Worm (Caenorhabditis elegans) whole organism, early embryonic: ENCODE results near the gene srz-48.
"Not testable (repeated sequence)": the region's sequence is repeated elsewhere in the genome, so short reads cannot be mapped to it uniquely, and the experiment has no call there.

ENCODE experiments used
- B0310.2 ChIP-seq: sonication (generic microtip); optimal IDR thresholded peaks from 2 replicates; lab custom pipeline; 2016; ENCODE audit warnings: mild to moderate bottlenecking, missing genetic modification characterization, missing compliant biosample characterization
- F13C5.2 ChIP-seq: sonication (generic microtip); optimal IDR thresholded peaks from 2 replicates; lab custom pipeline; 2017; ENCODE audit warnings: mild to moderate bottlenecking, missing genetic modification characterization, inconsistent platforms, missing compliant biosample characterization
- aly-1 ChIP-seq: sonication (generic microtip); optimal IDR thresholded peaks from 2 replicates; lab custom pipeline; 2016; ENCODE audit warnings: missing genetic modification characterization, missing compliant biosample characterization
- ama-1 ChIP-seq: fragments of 150-350 bp; optimal IDR thresholded peaks from 2 replicates; lab custom pipeline; 2014
- ceh-13 ChIP-seq: fragments of 200-800 bp; sonication (Bioruptor generic); optimal IDR thresholded peaks from 2 replicates; lab custom pipeline; 2018; ENCODE audit warnings: mild to moderate bottlenecking, missing genetic modification characterization, missing compliant biosample characterization
- ceh-36 ChIP-seq: sonication (generic microtip); optimal IDR thresholded peaks from 2 replicates; lab custom pipeline; 2016; ENCODE audit warnings: missing genetic modification characterization, inconsistent platforms, missing compliant biosample characterization
- ets-7 ChIP-seq: sonication (generic microtip); optimal IDR thresholded peaks from 2 replicates; lab custom pipeline; 2016; ENCODE audit warnings: missing genotype, missing genetic modification characterization, missing compliant biosample characterization
- flt-1 ChIP-seq: fragments of 200-800 bp; sonication (Bioruptor generic); IDR thresholded peaks from 2 replicates; pipeline ENCODE4 v1.3.6; 2022; ENCODE audit warnings: missing genetic modification characterization, missing compliant biosample characterization
- hmbx-1 ChIP-seq: sonication (generic microtip); optimal IDR thresholded peaks from 2 replicates; lab custom pipeline; 2016; ENCODE audit warnings: mild to moderate bottlenecking, missing genetic modification characterization, missing compliant biosample characterization
- hmg-4 ChIP-seq: fragments of 200-800 bp; sonication (Bioruptor generic); optimal IDR thresholded peaks from 2 replicates; lab custom pipeline; 2018; ENCODE audit warnings: mild to moderate bottlenecking, missing genetic modification characterization, missing compliant biosample characterization
- hnd-1 ChIP-seq: sonication (generic microtip); optimal IDR thresholded peaks from 2 replicates; lab custom pipeline; 2016; ENCODE audit warnings: missing genetic modification characterization, missing compliant biosample characterization
- pes-1 ChIP-seq: fragments of 200-800 bp; sonication (Bioruptor generic); IDR thresholded peaks from 2 replicates; pipeline ENCODE4 v1.3.6; 2022; ENCODE audit warnings: missing genetic modification reagents, missing genetic modification characterization, missing compliant biosample characterization
- scrt-1 ChIP-seq: fragments of 200-800 bp; sonication (Bioruptor generic); IDR thresholded peaks from 2 replicates; pipeline ENCODE4 v1.3.6; 2022; ENCODE audit warnings: missing genetic modification characterization, missing compliant biosample characterization
- sea-1 ChIP-seq: fragments of 200-800 bp; sonication (Bioruptor generic); conservative IDR thresholded peaks from 2 replicates; pipeline ENCODE4 v1.3.6; 2022; ENCODE audit warnings: missing genetic modification characterization, missing compliant biosample characterization
- tbx-11 ChIP-seq: fragments of 200-800 bp; sonication (Bioruptor generic); IDR thresholded peaks from 2 replicates; pipeline ENCODE4 v1.3.6; 2022; ENCODE audit warnings: missing genetic modification characterization, missing compliant biosample characterization
- tbx-37 ChIP-seq: fragments of 200-800 bp; sonication (Bioruptor generic); conservative IDR thresholded peaks from 2 replicates; pipeline ENCODE4 v1.3.6; 2022; ENCODE audit warnings: missing genetic modification reagents, missing genetic modification characterization, missing compliant biosample characterization
- tra-4 ChIP-seq: sonication (generic microtip); optimal IDR thresholded peaks from 2 replicates; lab custom pipeline; 2017; ENCODE audit warnings: missing genetic modification characterization, missing compliant biosample characterization

Gene srz-48

DNA sequence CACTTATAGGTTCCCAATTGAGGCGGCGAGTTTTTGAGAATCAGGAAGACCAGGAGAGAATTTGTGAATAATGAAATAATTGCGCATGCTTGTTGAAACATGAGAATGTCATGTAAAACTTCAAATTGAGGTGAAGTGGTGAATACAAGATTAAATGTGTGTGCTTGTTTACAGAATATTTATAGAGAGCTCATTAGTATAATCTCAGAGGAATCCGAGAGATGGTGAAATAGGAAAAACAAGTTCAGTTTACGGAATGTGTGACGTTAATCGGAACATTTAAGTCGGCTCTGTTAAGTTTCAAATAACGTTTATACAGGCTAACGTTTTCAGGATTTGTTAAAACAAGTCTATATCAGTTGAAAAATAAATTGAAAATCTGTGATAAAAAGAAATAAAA is 1.9 kb downstream of the srz-48 start, which contains the start of gene str-200:
Gene str-200 (minus strand): TSS at position 101 of the 400 bp plus-strand sequence.
- no peak for TF ChIP-seq aly-1 (tag; lab: Kevin White, UChicago)
- TF ChIP-seq F13C5.2 = no peak
- no peak for TF ChIP-seq hmg-4 (GFP tag; lab: Kevin White, UChicago)
- no peak for TF ChIP-seq ama-1 (lab: Kevin White, UChicago)
- no peak for TF ChIP-seq scrt-1 (GFP tag; lab: Robert Waterston, UW)
- no peak for TF ChIP-seq ceh-13 (GFP tag; lab: Kevin White, UChicago)
- no peak for TF ChIP-seq flt-1 (GFP tag; lab: Robert Waterston, UW)
- TF ChIP-seq tbx-37 (GFP tag; lab: Robert Waterston, UW) = no peak
- no peak for TF ChIP-seq ets-7
- no peak for TF ChIP-seq tbx-11 (GFP tag; lab: Robert Waterston, UW)
- no peak for TF ChIP-seq hmbx-1 (tag; lab: Kevin White, UChicago)
- TF ChIP-seq B0310.2 = no peak
- TF ChIP-seq tra-4 (tag; lab: Kevin White, UChicago) = no peak
- TF ChIP-seq ceh-36 = no peak

DNA sequence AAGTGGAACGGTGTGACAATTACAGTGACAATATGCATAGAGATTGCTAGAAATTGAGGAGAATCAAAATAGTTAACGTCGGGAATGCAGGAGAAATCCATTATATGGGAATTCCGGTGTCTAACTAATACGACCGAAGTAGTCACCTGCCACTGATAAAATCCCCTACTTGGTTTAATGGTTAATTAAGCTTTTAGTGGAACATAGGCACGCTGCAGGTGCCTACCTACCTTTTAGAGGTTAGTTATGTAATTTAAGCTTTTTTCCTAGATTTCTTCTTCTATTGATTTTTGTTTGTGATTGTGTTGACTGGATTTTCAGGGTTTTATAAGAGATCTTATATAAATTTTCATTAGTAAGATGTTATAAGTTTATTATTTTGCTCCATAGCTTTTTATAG is 3.8 kb downstream of the srz-48 start, which contains the start of gene srh-203:
Gene srh-203 (minus strand): TSS at position 101 of the 400 bp plus-strand sequence.
- TF ChIP-seq aly-1 (tag; lab: Kevin White, UChicago); hmbx-1 (tag; lab: Kevin White, UChicago); B0310.2: not testable (repeated sequence)

DNA sequence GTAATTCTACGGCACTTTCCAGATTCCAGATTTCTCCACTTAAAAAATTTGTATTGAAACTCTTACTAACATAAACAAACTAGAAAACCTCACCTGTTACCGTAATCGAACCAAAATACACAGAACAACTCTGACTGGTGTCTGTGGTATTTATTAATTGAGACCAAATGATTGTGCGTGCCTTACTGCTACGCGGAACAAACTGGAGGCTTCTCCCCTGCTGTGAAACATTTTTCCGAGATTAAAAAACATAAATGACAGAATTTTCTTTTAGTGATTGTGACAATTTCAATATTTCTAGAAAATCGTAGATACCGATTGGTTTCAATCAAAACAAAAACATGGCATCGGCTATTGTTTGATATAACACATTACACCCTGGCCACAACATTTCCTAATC is 10.1 kb downstream of the srz-48 start:
- TF ChIP-seq tbx-37 (GFP tag; lab: Robert Waterston, UW) (no peak), ceh-36 (no peak), B0310.2 (no peak), aly-1 (tag; lab: Kevin White, UChicago) (no peak), scrt-1 (GFP tag; lab: Robert Waterston, UW) (no peak), tra-4 (tag; lab: Kevin White, UChicago) (no peak), hmbx-1 (tag; lab: Kevin White, UChicago) (no peak), tbx-11 (GFP tag; lab: Robert Waterston, UW) (no peak), hmg-4 (GFP tag; lab: Kevin White, UChicago) (no peak), ama-1 (lab: Kevin White, UChicago) (no peak), F13C5.2 (no peak), sea-1 (GFP tag; lab: Robert Waterston, UW) (no peak), hnd-1 (tag; lab: Kevin White, UChicago) (no peak), pes-1 (GFP tag; lab: Robert Waterston, UW) (no peak), ceh-13 (GFP tag; lab: Kevin White, UChicago) (no peak)

DNA sequence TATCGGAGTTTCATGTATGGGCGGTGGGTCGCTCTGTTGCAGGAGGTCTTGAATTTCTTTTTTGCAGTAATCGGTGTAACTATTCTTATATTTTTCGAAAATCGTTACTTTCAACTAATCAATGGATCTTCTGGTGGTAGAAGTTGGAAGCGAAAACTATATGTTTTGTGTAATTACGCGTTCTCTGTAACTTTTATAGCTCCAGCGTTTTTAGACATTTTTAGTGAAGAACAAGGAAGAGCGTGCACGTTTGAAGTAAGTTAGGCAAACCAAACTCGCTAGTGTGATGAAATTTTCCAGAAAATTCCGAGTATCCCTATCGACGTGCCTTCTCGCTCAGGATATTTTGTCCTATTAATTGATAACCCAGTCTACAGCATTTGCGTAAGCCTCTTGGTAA is 20.6 kb downstream of the srz-48 start, which contains the start of gene srh-154:
Gene srh-154 (plus strand): TSS at position 301 of the 400 bp plus-strand sequence.
- no peak for TF ChIP-seq F13C5.2
- no peak for TF ChIP-seq hnd-1 (tag; lab: Kevin White, UChicago)
- TF ChIP-seq hmg-4 (GFP tag; lab: Kevin White, UChicago) = no peak
- no peak for TF ChIP-seq scrt-1 (GFP tag; lab: Robert Waterston, UW)
- no peak for TF ChIP-seq ceh-36
- TF ChIP-seq flt-1 (GFP tag; lab: Robert Waterston, UW) = no peak
- no peak for TF ChIP-seq tbx-11 (GFP tag; lab: Robert Waterston, UW)
- TF ChIP-seq tra-4 (tag; lab: Kevin White, UChicago) = no peak
- no peak for TF ChIP-seq ama-1 (lab: Kevin White, UChicago)

DNA sequence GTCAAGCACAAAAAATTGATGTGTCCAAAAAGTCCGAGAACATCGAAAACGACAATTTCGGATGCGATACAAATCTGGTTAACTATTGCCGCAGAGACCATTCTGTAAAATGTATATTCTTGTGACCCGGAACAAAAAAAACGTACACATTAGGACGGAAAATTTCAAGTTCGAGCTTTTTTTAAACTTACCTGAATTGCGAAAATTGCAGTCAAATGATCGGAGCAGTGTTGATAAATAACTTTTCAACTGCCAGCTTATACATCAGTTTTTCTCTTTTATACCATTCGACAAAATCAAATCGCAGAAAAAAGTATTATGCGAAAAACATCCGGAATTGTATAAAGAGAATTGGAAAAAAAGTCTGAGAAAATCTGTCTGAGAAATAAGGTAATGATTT is 21.6 kb downstream of the srz-48 start, which contains the start of gene srsx-2:
Gene srsx-2 (minus strand): TSS at position 101 of the 400 bp plus-strand sequence.
- TF ChIP-seq tra-4 (tag; lab: Kevin White, UChicago) (no peak), ama-1 (lab: Kevin White, UChicago) (no peak), pes-1 (GFP tag; lab: Robert Waterston, UW) (no peak), hmbx-1 (tag; lab: Kevin White, UChicago) (no peak), tbx-37 (GFP tag; lab: Robert Waterston, UW) (no peak), B0310.2 (no peak), aly-1 (tag; lab: Kevin White, UChicago) (no peak), hmg-4 (GFP tag; lab: Kevin White, UChicago) (no peak), hnd-1 (tag; lab: Kevin White, UChicago) (no peak), scrt-1 (GFP tag; lab: Robert Waterston, UW) (no peak), ets-7 (no peak), ceh-36 (no peak), tbx-11 (GFP tag; lab: Robert Waterston, UW) (no peak), sea-1 (GFP tag; lab: Robert Waterston, UW) (no peak), F13C5.2 (no peak), flt-1 (GFP tag; lab: Robert Waterston, UW) (no peak), ceh-13 (GFP tag; lab: Kevin White, UChicago) (no peak)

DNA sequence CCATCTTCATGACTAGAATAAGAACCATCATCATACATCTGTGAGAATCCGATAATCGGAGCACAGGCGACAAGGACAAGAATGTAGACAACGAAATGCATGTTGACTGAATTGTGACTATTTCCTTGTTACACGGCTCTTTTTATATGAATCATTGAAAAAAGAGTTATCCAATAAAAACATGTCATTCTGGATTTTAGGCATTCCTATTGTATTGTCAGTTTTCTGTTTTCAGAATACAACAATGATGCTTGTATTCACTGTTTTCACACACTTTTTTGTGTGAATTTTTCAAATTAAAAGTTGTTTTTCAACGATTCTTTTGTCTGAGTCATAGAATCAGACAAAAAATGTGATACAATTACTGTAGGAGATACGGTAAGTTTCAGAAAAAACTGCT is 23.5 kb downstream of the srz-48 start, which contains the start of gene F20E11.18:
Gene F20E11.18 (minus strand): TSS at position 101 of the 400 bp plus-strand sequence.
- TF ChIP-seq scrt-1 (GFP tag; lab: Robert Waterston, UW) = no peak
- TF ChIP-seq aly-1 (tag; lab: Kevin White, UChicago) = no peak
- no peak for TF ChIP-seq flt-1 (GFP tag; lab: Robert Waterston, UW)
- no peak for TF ChIP-seq ceh-36

DNA sequence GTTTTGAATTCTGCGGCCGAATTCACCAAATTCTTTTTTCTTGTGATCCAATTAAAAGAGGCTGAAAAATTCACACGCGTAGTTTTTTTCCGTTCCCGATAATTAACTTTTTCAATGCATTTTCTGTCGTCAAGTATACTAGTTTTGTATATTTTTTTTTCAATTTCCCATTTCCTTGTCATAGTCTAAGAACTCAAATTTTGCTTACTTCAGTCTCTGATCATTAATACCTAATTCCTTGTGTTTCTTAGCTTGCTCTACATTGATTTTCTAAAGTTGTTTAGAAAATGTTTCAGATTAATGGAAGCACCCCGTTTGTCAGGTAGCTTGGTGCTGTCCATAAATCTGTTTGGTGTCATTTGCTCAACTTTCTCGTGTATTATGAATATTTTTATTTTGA is 29.1 kb downstream of the srz-48 start, which contains the start of gene srbc-27:
Gene srbc-27 (plus strand): TSS at position 301 of the 400 bp plus-strand sequence.
- TF ChIP-seq tra-4 (tag; lab: Kevin White, UChicago) (no peak), hnd-1 (tag; lab: Kevin White, UChicago) (no peak), ceh-13 (GFP tag; lab: Kevin White, UChicago) (no peak), ceh-36 (no peak), pes-1 (GFP tag; lab: Robert Waterston, UW) (no peak), ets-7 (no peak), F13C5.2 (no peak), hmg-4 (GFP tag; lab: Kevin White, UChicago) (no peak), tbx-37 (GFP tag; lab: Robert Waterston, UW) (no peak), flt-1 (GFP tag; lab: Robert Waterston, UW) (no peak), aly-1 (tag; lab: Kevin White, UChicago) (no peak), hmbx-1 (tag; lab: Kevin White, UChicago) (no peak)
